Fruit fly (Drosophila melanogaster): ENCODE measurements around the gene CycG.

The CycG gene

dm6 chr3R:31627186-31627585 is 14.7 kb upstream of the CycG start:
- no peak for TF ChIP-seq CG11762 (GFP tag; optimal IDR thresholded peaks at IDR 0.05; ENCODE audit: insufficient read depth)
- TF ChIP-seq CG16779 (tag; optimal IDR thresholded peaks at IDR 0.05), result no peak
- peak; percentile 39 for TF ChIP-seq Lpt (GFP tag; optimal IDR thresholded peaks at IDR 0.05)
- peak; percentile 56 for TF ChIP-seq Gug (GFP tag; IDR thresholded peaks at IDR 0.05)
- peak; percentile 64 for TF ChIP-seq CG15336 (GFP tag; IDR thresholded peaks at IDR 0.05)
- TF ChIP-seq svp (GFP tag), result peak; percentile 68
- no peak for TF ChIP-seq CG9139 (GFP tag; optimal IDR thresholded peaks at IDR 0.05)
- TF ChIP-seq CG3032 (tag; optimal IDR thresholded peaks at IDR 0.05), result no peak
- TF ChIP-seq net (GFP tag; optimal IDR thresholded peaks at IDR 0.05), result no peak
- no peak for TF ChIP-seq CG6792 (GFP tag; optimal IDR thresholded peaks at IDR 0.05)
- TF ChIP-seq CG11902 (GFP tag; optimal IDR thresholded peaks at IDR 0.05), result no peak
- TF ChIP-seq fkh (GFP tag; optimal IDR thresholded peaks at IDR 0.05), result no peak
- TF ChIP-seq fd59A (GFP tag; optimal IDR thresholded peaks at IDR 0.05), result no peak
- TF ChIP-seq CG3919 (GFP tag; optimal IDR thresholded peaks at IDR 0.05), result peak; percentile 13
- peak; percentile 0 for TF ChIP-seq achi (GFP tag; optimal IDR thresholded peaks at IDR 0.05)
- no peak for TF ChIP-seq CG34406 (GFP tag; optimal IDR thresholded peaks at IDR 0.05)
- no peak for TF ChIP-seq esn (GFP tag; optimal IDR thresholded peaks at IDR 0.05)
- no peak for TF ChIP-seq OdsH (GFP tag; optimal IDR thresholded peaks at IDR 0.05)
- no peak for TF ChIP-seq Blimp-1 (GFP tag; optimal IDR thresholded peaks at IDR 0.05)
- TF ChIP-seq CG31627 (GFP tag; optimal IDR thresholded peaks at IDR 0.05), result no peak
- TF ChIP-seq lz (GFP tag; optimal IDR thresholded peaks at IDR 0.05), result no peak
- no peak for TF ChIP-seq acj6 (GFP tag; optimal IDR thresholded peaks at IDR 0.05)
- no peak for TF ChIP-seq Ets96B (tag; optimal IDR thresholded peaks at IDR 0.05)
- TF ChIP-seq CG6808 (GFP tag; optimal IDR thresholded peaks at IDR 0.05), result no peak
- TF ChIP-seq CG4318 (GFP tag; optimal IDR thresholded peaks at IDR 0.05), result no peak
- peak; percentile 24 for TF ChIP-seq CG10631 (GFP tag; optimal IDR thresholded peaks at IDR 0.05)
- no peak for TF ChIP-seq spab (GFP tag; optimal IDR thresholded peaks at IDR 0.05)
- peak; percentile 69 for TF ChIP-seq Eip78C (GFP tag)
- TF ChIP-seq Eip93F (GFP tag; optimal IDR thresholded peaks at IDR 0.05), result no peak
- TF ChIP-seq CG8319 (GFP tag; optimal IDR thresholded peaks at IDR 0.05), result no peak
- TF ChIP-seq CG8119 (GFP tag; IDR thresholded peaks at IDR 0.05), result peak; percentile 71
- no peak for TF ChIP-seq Hr38 (GFP tag; optimal IDR thresholded peaks at IDR 0.05)
- no peak for TF ChIP-seq Ets21C (GFP tag; optimal IDR thresholded peaks at IDR 0.05)
- TF ChIP-seq Met (GFP tag; optimal IDR thresholded peaks at IDR 0.05), result no peak
- TF ChIP-seq Eip75B (GFP tag; optimal IDR thresholded peaks at IDR 0.05), result no peak
- TF ChIP-seq CG8632 (GFP tag; optimal IDR thresholded peaks at IDR 0.05), result no peak
- TF ChIP-seq CG32006 (GFP tag; optimal IDR thresholded peaks at IDR 0.05), result peak; percentile 60
- no peak for TF ChIP-seq topi (GFP tag; optimal IDR thresholded peaks at IDR 0.05)
- TF ChIP-seq eg (GFP tag; IDR thresholded peaks at IDR 0.05), result peak; percentile 66; the same call in 2 of the 3 replicates
- TF ChIP-seq Sox102F (GFP tag; optimal IDR thresholded peaks at IDR 0.05), result no peak
- no peak for TF ChIP-seq CG11294 (GFP tag; IDR thresholded peaks at IDR 0.05)
- TF ChIP-seq pdm3 (GFP tag; optimal IDR thresholded peaks at IDR 0.05), result peak; percentile 21
- TF ChIP-seq CG6276 (GFP tag; optimal IDR thresholded peaks at IDR 0.05), result peak; percentile 6
- TF ChIP-seq ss (GFP tag; optimal IDR thresholded peaks at IDR 0.05), result no peak
- TF ChIP-seq cyc (GFP tag; optimal IDR thresholded peaks at IDR 0.05), result no peak
- TF ChIP-seq salr (GFP tag; optimal IDR thresholded peaks at IDR 0.05), result peak in 1 of 2 experiments; percentile 1
- no peak for TF ChIP-seq Sox14 (GFP tag; optimal IDR thresholded peaks at IDR 0.05)
- TF ChIP-seq Hr4 (GFP tag; optimal IDR thresholded peaks at IDR 0.05), result peak; percentile 69
- no peak for TF ChIP-seq Hr39 (GFP tag; optimal IDR thresholded peaks at IDR 0.05)
- no peak for TF ChIP-seq CG6854 (GFP tag; optimal IDR thresholded peaks at IDR 0.05)
- TF ChIP-seq fd85E (GFP tag; optimal IDR thresholded peaks at IDR 0.05), result no peak
- no peak for TF ChIP-seq CG7368 (GFP tag; optimal IDR thresholded peaks at IDR 0.05)
- TF ChIP-seq CG10669 (GFP tag; optimal IDR thresholded peaks at IDR 0.05), result no peak
